Worm (Caenorhabditis elegans): Measurements from ENCODE around the gene C29H12.6.

Gene C29H12.6

ce11 chrII:6118163-6118562, at the start of gene C29H12.6:
TSS of gene C29H12.6 (minus strand) at chrII:6118263.
- TF ChIP-seq ZK337.2 (GFP tag; IDR thresholded peaks at IDR 0.05) (no peak), lim-7 (GFP tag; IDR thresholded peaks at IDR 0.05) (no peak), tra-1 (GFP tag; IDR thresholded peaks at IDR 0.05) (no peak), mxl-2 (GFP tag; conservative IDR thresholded peaks at IDR 0.05) (no peak), ZK546.5 (tag; optimal IDR thresholded peaks at IDR 0.05) (no peak), skn-1 (tag; optimal IDR thresholded peaks at IDR 0.05) (no peak), set-16 (GFP tag; IDR thresholded peaks at IDR 0.05) (no peak), zag-1 (tag; optimal IDR thresholded peaks at IDR 0.05) (no peak), ces-1 (GFP tag; optimal IDR thresholded peaks at IDR 0.05) (no peak), D1046.2 (GFP tag; IDR thresholded peaks at IDR 0.05) (no peak), zip-11 (GFP tag; IDR thresholded peaks at IDR 0.05) (no peak), mxl-3 (GFP tag; optimal IDR thresholded peaks at IDR 0.05) (no peak), F44E2.7 (GFP tag; IDR thresholded peaks at IDR 0.05) (no peak), lin-1 (GFP tag; IDR thresholded peaks at IDR 0.05) (no peak)

- TF ChIP-seq dpl-1 (GFP tag; optimal IDR thresholded peaks at IDR 0.05) (no peak), dmd-9 (GFP tag; IDR thresholded peaks at IDR 0.05) (no peak), pha-4 (GFP tag; IDR thresholded peaks at IDR 0.05) (no peak), pha-4 (tag; optimal IDR thresholded peaks at IDR 0.05) (no peak), fkh-10 (GFP tag; optimal IDR thresholded peaks at IDR 0.05) (peak; percentile 15), ces-1 (GFP tag; optimal IDR thresholded peaks at IDR 0.05) (peak; percentile 20)
These were observed 47.1 kb upstream of the C29H12.6 start for ce11 chrII:6165152-6165551.

ce11 chrII:6160994-6161393, 42.9 kb upstream of the C29H12.6 start, which contains the start of gene exp-1:
TSS of gene exp-1 (minus strand) at chrII:6161094.
- TF ChIP-seq nhr-102 (tag; optimal IDR thresholded peaks at IDR 0.05): no peak
- no peak for TF ChIP-seq zip-11 (GFP tag; IDR thresholded peaks at IDR 0.05)
- TF ChIP-seq nhr-28 (tag; optimal IDR thresholded peaks at IDR 0.05): no peak
- no peak for TF ChIP-seq ceh-28 (tag; optimal IDR thresholded peaks at IDR 0.05)
- no peak for TF ChIP-seq dpl-1 (GFP tag; optimal IDR thresholded peaks at IDR 0.05)
- no peak for TF ChIP-seq F44E2.7 (GFP tag; IDR thresholded peaks at IDR 0.05)
- no peak for TF ChIP-seq ama-1 (optimal IDR thresholded peaks at IDR 0.05)

ce11 chrII:6158111-6158510, 40.0 kb upstream of the C29H12.6 start:
- peak in 1 of 2 experiments; percentile 95 for TF ChIP-seq unc-62 (GFP tag; optimal IDR thresholded peaks at IDR 0.05 in 1 of 2)
- TF ChIP-seq unc-62 (tag; optimal IDR thresholded peaks at IDR 0.05): no peak
- TF ChIP-seq F49E8.2 (tag; optimal IDR thresholded peaks at IDR 0.05; ENCODE audit: borderline replicate concordance): no peak

- TF ChIP-seq php-3 (GFP tag; IDR thresholded peaks at IDR 0.05) (no peak), ceh-44 (GFP tag; IDR thresholded peaks at IDR 0.05) (no peak), tra-1 (GFP tag; IDR thresholded peaks at IDR 0.05) (no peak), ctbp-1 (GFP tag; IDR thresholded peaks at IDR 0.05) (peak; percentile 53; the same call in 1 of the 2 replicates), T20F7.1 (GFP tag; optimal IDR thresholded peaks at IDR 0.05) (no peak), lir-3 (tag; optimal IDR thresholded peaks at IDR 0.05) (no peak), snpc-1.2 (GFP tag; IDR thresholded peaks at IDR 0.05) (no peak), nhr-11 (tag; optimal IDR thresholded peaks at IDR 0.05) (no peak), ZK546.5 (tag; optimal IDR thresholded peaks at IDR 0.05) (no peak), pha-4 (GFP tag; IDR thresholded peaks at IDR 0.05) (no peak), pha-4 (tag; optimal IDR thresholded peaks at IDR 0.05) (no peak), saeg-2 (GFP tag; IDR thresholded peaks at IDR 0.05) (no peak), lsy-2 (tag; optimal IDR thresholded peaks at IDR 0.05) (no peak), mes-2 (tag; optimal IDR thresholded peaks at IDR 0.05; ENCODE audit: poor library complexity, severe bottlenecking) (no peak), hmg-1.1 (GFP tag; IDR thresholded peaks at IDR 0.05) (0 out of 2 replicates have a peak, but pooled peaks have one; percentile 27), jun-1 (tag; optimal IDR thresholded peaks at IDR 0.05) (no peak), rbr-2 (tag; optimal IDR thresholded peaks at IDR 0.05) (peak; percentile 3), nhr-111 (GFP tag; optimal IDR thresholded peaks at IDR 0.05) (no peak), aha-1 (tag) (peak; percentile 9), fkh-10 (GFP tag; optimal IDR thresholded peaks at IDR 0.05) (peak; percentile 86)
These were observed 31.4 kb upstream of the C29H12.6 start for ce11 chrII:6149434-6149833.

Measured in whole organism, L4 larva.